Worm (Caenorhabditis elegans) whole organism, L4 larva: ENCODE measurements around the gene D2089.3.

Experiments
- D1046.2 ChIP-seq: fragments of 200-800 bp; sonication (Bioruptor generic); IDR thresholded peaks from 2 replicates; pipeline ENCODE4 v1.3.6; 2022; ENCODE audit warnings: missing genetic modification characterization, missing compliant biosample characterization
- F37D6.2 ChIP-seq: sonication (generic microtip); optimal IDR thresholded peaks from 2 replicates; lab custom pipeline; 2016; ENCODE audit warnings: mild to moderate bottlenecking, missing genetic modification characterization, missing compliant biosample characterization
- R02D3.7 ChIP-seq: fragments of 150-350 bp; sonication (generic microtip); optimal IDR thresholded peaks from 3 replicates; lab custom pipeline; 2014; ENCODE audit warnings: missing biosample characterization, missing genetic modification characterization
- Y75B8A.6 ChIP-seq: fragments of 200-800 bp; sonication (Bioruptor generic); IDR thresholded peaks from 2 replicates; pipeline ENCODE4 v1.3.6; 2022; ENCODE audit warnings: missing genetic modification reagents, missing genetic modification characterization, missing compliant biosample characterization
- aha-1 ChIP-seq: fragments of 150-350 bp; peaks from one replicate; lab custom pipeline; 2014; ENCODE audit warnings: missing biosample characterization, missing genetic modification characterization
- aly-2 ChIP-seq: sonication (generic microtip); optimal IDR thresholded peaks from 2 replicates; lab custom pipeline; 2018; ENCODE audit warnings: missing biosample characterization, missing genetic modification characterization
- ceh-32 ChIP-seq: sonication (generic microtip); optimal IDR thresholded peaks from 2 replicates; lab custom pipeline; 2016; ENCODE audit warnings: mild to moderate bottlenecking, missing genetic modification characterization, missing compliant biosample characterization; ENCODE audit not compliant: poor library complexity
- ces-1 ChIP-seq: fragments of 150-350 bp; sonication (generic microtip); optimal IDR thresholded peaks from 4 replicates; lab custom pipeline; 2014; ENCODE audit warnings: missing biosample characterization, missing genetic modification reagents, missing genetic modification characterization
- daf-16 ChIP-seq, 3 experiments: sonication (generic microtip); optimal IDR thresholded peaks; 2 replicates each; lab custom pipeline; 2016 to 2017; ENCODE audit warnings: missing genetic modification characterization in 3 of 3, missing genetic modification reagents in 3 of 3, mild to moderate bottlenecking in 2 of 3, missing compliant biosample characterization in 2 of 3, missing biosample characterization in 1 of 3, moderate library complexity in 1 of 3
- fkh-10 ChIP-seq: fragments of 150-350 bp; optimal IDR thresholded peaks from 2 replicates; lab custom pipeline; 2014; ENCODE audit warnings: missing biosample characterization, missing genetic modification reagents, missing genetic modification characterization
- hif-1 ChIP-seq, 2 experiments: sonication (generic microtip); optimal IDR thresholded peaks; 2 replicates each; lab custom pipeline; 2016 to 2017; ENCODE audit warnings: missing compliant biosample characterization in 2 of 2, missing genetic modification characterization in 2 of 2, missing genetic modification reagents in 2 of 2, missing genotype in 2 of 2, mild to moderate bottlenecking in 1 of 2
- hlh-11 ChIP-seq: fragments of 200-800 bp; sonication (Bioruptor generic); optimal IDR thresholded peaks from 2 replicates; lab custom pipeline; 2018; ENCODE audit warnings: mild to moderate bottlenecking, missing genetic modification characterization, missing compliant biosample characterization
- hmg-1.1 ChIP-seq: fragments of 200-800 bp; sonication (Bioruptor generic); IDR thresholded peaks from 2 replicates; pipeline ENCODE4 v1.3.6; 2022; ENCODE audit warnings: missing genetic modification reagents, missing genetic modification characterization, missing compliant biosample characterization
- lin-1 ChIP-seq: fragments of 200-800 bp; sonication (Bioruptor generic); IDR thresholded peaks from 2 replicates; pipeline ENCODE4 v1.3.6; 2022; ENCODE audit warnings: missing genetic modification reagents, missing genetic modification characterization, missing compliant biosample characterization
- lin-29 ChIP-seq: fragments of 200-800 bp; sonication (Bioruptor generic); IDR thresholded peaks from 2 replicates; pipeline ENCODE4 v1.3.6; 2022; ENCODE audit warnings: missing genetic modification reagents, missing genetic modification characterization, missing compliant biosample characterization
- lin-38 ChIP-seq: fragments of 200-800 bp; sonication (Bioruptor generic); IDR thresholded peaks from 2 replicates; pipeline ENCODE4 v1.3.6; 2022; ENCODE audit warnings: missing genetic modification reagents, missing genetic modification characterization, missing compliant biosample characterization
- lin-39 ChIP-seq: fragments of 150-350 bp; optimal IDR thresholded peaks from 2 replicates; lab custom pipeline; 2014; ENCODE audit warnings: missing biosample characterization, missing genetic modification reagents, missing genetic modification characterization
- madf-5 ChIP-seq, 2 experiments: fragments of 200-800 bp; sonication (Bioruptor generic); IDR thresholded peaks; 2 replicates each; pipeline ENCODE4 v1.3.6; 2022; ENCODE audit warnings: missing compliant biosample characterization in 2 of 2, missing genetic modification characterization in 2 of 2
- madf-9 ChIP-seq: fragments of 200-800 bp; sonication (Bioruptor generic); conservative IDR thresholded peaks from 2 replicates; pipeline ENCODE4 v1.3.6; 2022; ENCODE audit warnings: missing genetic modification reagents, missing genetic modification characterization, missing compliant biosample characterization
- mdl-1 ChIP-seq, 2 experiments: fragments of 150-350 bp in 1 of 2; sonication (generic microtip) in 1 of 2; optimal IDR thresholded peaks; 2 replicates each; lab custom pipeline; 2014 to 2017; ENCODE audit warnings: missing biosample characterization in 2 of 2, missing genetic modification characterization in 2 of 2
- mxl-3 ChIP-seq: fragments of 200-800 bp; sonication (Bioruptor generic); optimal IDR thresholded peaks from 2 replicates; lab custom pipeline; 2018; ENCODE audit warnings: mild to moderate bottlenecking, missing genetic modification characterization, missing compliant biosample characterization
- nhr-102 ChIP-seq: sonication (generic microtip); optimal IDR thresholded peaks from 2 replicates; lab custom pipeline; 2016; ENCODE audit warnings: mild to moderate bottlenecking, missing genetic modification characterization, moderate library complexity, missing compliant biosample characterization
- nhr-11 ChIP-seq: fragments of 150-350 bp; optimal IDR thresholded peaks from 2 replicates; lab custom pipeline; 2014; ENCODE audit warnings: missing biosample characterization, missing genetic modification characterization
- nhr-111 ChIP-seq: fragments of 200-800 bp; sonication (Bioruptor generic); optimal IDR thresholded peaks from 2 replicates; lab custom pipeline; 2018; ENCODE audit warnings: mild to moderate bottlenecking, missing genetic modification characterization, missing compliant biosample characterization
- nhr-237 ChIP-seq: sonication (generic microtip); optimal IDR thresholded peaks from 2 replicates; lab custom pipeline; 2017; ENCODE audit warnings: missing biosample characterization, missing genetic modification characterization
- nhr-28 ChIP-seq: fragments of 150-350 bp; optimal IDR thresholded peaks from 2 replicates; lab custom pipeline; 2014; ENCODE audit warnings: missing biosample characterization, missing genetic modification characterization
- nhr-48 ChIP-seq: sonication (generic microtip); optimal IDR thresholded peaks from 2 replicates; lab custom pipeline; 2016; ENCODE audit warnings: mild to moderate bottlenecking, missing genetic modification characterization, missing compliant biosample characterization
- nhr-6 ChIP-seq: fragments of 150-350 bp; optimal IDR thresholded peaks from 2 replicates; lab custom pipeline; 2014; ENCODE audit warnings: missing biosample characterization, missing genetic modification characterization
- nhr-76 ChIP-seq: fragments of 150-350 bp; optimal IDR thresholded peaks from 2 replicates; lab custom pipeline; 2014; ENCODE audit warnings: missing biosample characterization, missing genetic modification characterization
- php-3 ChIP-seq: fragments of 200-800 bp; sonication (Bioruptor generic); IDR thresholded peaks from 2 replicates; pipeline ENCODE4 v1.3.6; 2022; ENCODE audit warnings: missing genetic modification reagents, missing genetic modification characterization, missing compliant biosample characterization
- sdz-12 ChIP-seq: fragments of 200-800 bp; sonication (Bioruptor generic); optimal IDR thresholded peaks from 2 replicates; lab custom pipeline; 2018; ENCODE audit warnings: mild to moderate bottlenecking, missing genetic modification characterization, missing compliant biosample characterization
- tag-97 ChIP-seq: fragments of 200-800 bp; sonication (Bioruptor generic); IDR thresholded peaks from 2 replicates; pipeline ENCODE4 v1.3.6; 2022; ENCODE audit warnings: missing genetic modification characterization, missing compliant biosample characterization
- unc-39 ChIP-seq: sonication (generic microtip); optimal IDR thresholded peaks from 2 replicates; lab custom pipeline; 2017; ENCODE audit warnings: missing biosample characterization, missing genetic modification characterization
- zag-1 ChIP-seq: fragments of 150-350 bp; optimal IDR thresholded peaks from 2 replicates; lab custom pipeline; 2014; ENCODE audit warnings: missing biosample characterization, missing genetic modification characterization
- zfp-3 ChIP-seq: fragments of 200-800 bp; sonication (Bioruptor generic); conservative IDR thresholded peaks from 2 replicates; pipeline ENCODE4 v1.3.6; 2022; ENCODE audit warnings: missing genetic modification reagents, missing genetic modification characterization, missing compliant biosample characterization
- zip-2 ChIP-seq: fragments of 150-350 bp; optimal IDR thresholded peaks from 2 replicates; lab custom pipeline; 2014; ENCODE audit warnings: missing biosample characterization, missing genetic modification characterization
- ztf-7 ChIP-seq: fragments of 150-350 bp; optimal IDR thresholded peaks from 2 replicates; lab custom pipeline; 2014; ENCODE audit warnings: missing biosample characterization, missing genetic modification characterization

The D2089.3 gene

ce11 chrII:10696060-10696459 lies 31.1 kb upstream of the D2089.3 start:
- peak; percentile 60 for TF ChIP-seq ces-1 (GFP tag; lab: Kevin White, UChicago)
- no peak for TF ChIP-seq madf-5 (GFP tag; IDR thresholded peaks at IDR 0.05; lab: Robert Waterston, UW)
- TF ChIP-seq, all 104 proteins: peak for 1

- no peak for TF ChIP-seq nhr-6 (tag; lab: Kevin White, UChicago)
- TF ChIP-seq Y75B8A.6 (GFP tag; lab: Robert Waterston, UW): no peak
- TF ChIP-seq hmg-1.1 (GFP tag; lab: Robert Waterston, UW): no peak
- no peak for TF ChIP-seq tag-97 (GFP tag; lab: Robert Waterston, UW)
- no peak for TF ChIP-seq F37D6.2 (tag; lab: Kevin White, UChicago)
- no peak for TF ChIP-seq aly-2
- no peak for TF ChIP-seq zfp-3
- TF ChIP-seq nhr-76 (tag; lab: Kevin White, UChicago): no peak
These were observed 29.8 kb upstream of the D2089.3 start, which contains the start of gene lgc-57 for ce11 chrII:10694713-10695112. Gene lgc-57, plus strand, starts transcription at chrII:10695013.

- TF ChIP-seq daf-16 (GFP tag; optimal IDR thresholded peaks at IDR 0.05; lab: Kevin White, UChicago) (no peak), daf-16 (tag; optimal IDR thresholded peaks at IDR 0.05; lab: Kevin White, UChicago) (peak; percentile 31), madf-9 (GFP tag; lab: Robert Waterston, UW) (peak; percentile 73), hif-1 (tag; optimal IDR thresholded peaks at IDR 0.05; lab: Kevin White, UChicago) (peak in 1 of 2 experiments; percentile 73), nhr-28 (peak; percentile 99), nhr-48 (tag; lab: Kevin White, UChicago) (peak; percentile 32), ceh-32 (tag; lab: Kevin White, UChicago) (no peak), ces-1 (GFP tag; lab: Kevin White, UChicago) (no peak), mdl-1 (tag; optimal IDR thresholded peaks at IDR 0.05; lab: Kevin White, UChicago) (peak in 1 of 2 experiments; percentile 73), php-3 (GFP tag; lab: Robert Waterston, UW) (0 out of 2 replicates have a peak, but pooled peaks have one; percentile 22), mxl-3 (GFP tag; lab: Kevin White, UChicago) (peak; percentile 50), D1046.2 (no peak), hlh-11 (tag; lab: Kevin White, UChicago) (peak; percentile 59)
- TF ChIP-seq, all 104 proteins: peak for 9
These were observed 28.7 kb upstream of the D2089.3 start, which contains the start of gene gbh-1 for ce11 chrII:10693655-10694054. Gene gbh-1, minus strand, starts transcription at chrII:10693803.

- TF ChIP-seq sdz-12 (GFP tag; lab: Kevin White, UChicago): no peak
- no peak for TF ChIP-seq nhr-6 (tag; lab: Kevin White, UChicago)
- TF ChIP-seq aha-1 (tag; lab: Kevin White, UChicago): peak; percentile 91
- TF ChIP-seq daf-16 (GFP tag; optimal IDR thresholded peaks at IDR 0.05; lab: Kevin White, UChicago): no peak
- no peak for TF ChIP-seq daf-16 (tag; optimal IDR thresholded peaks at IDR 0.05; lab: Kevin White, UChicago)
These were observed 20.0 kb upstream of the D2089.3 start for ce11 chrII:10684954-10685353.

DNA sequence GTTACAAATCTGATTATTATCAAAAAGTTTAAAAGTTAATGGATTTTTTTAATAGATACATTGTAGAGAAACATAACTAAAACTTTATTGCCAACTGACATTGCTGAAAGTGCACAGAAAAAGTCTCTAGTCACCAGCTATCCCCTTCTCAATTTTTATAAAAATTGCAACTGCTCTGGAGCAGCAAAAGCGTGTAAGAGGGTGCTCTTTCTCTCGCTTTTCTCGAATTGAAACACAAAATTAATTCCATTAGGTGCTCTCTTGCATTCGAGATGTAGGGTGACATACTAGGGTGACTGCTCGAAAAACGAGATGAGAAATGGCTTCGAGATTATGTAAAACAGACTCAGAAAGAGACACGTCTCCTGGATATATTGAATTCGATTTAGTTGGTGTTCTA lies 15.7 kb upstream of the D2089.3 start:
- TF ChIP-seq aha-1 (tag; lab: Kevin White, UChicago) (peak; percentile 66), unc-39 (tag; lab: Kevin White, UChicago) (no peak), lin-39 (tag; lab: Kevin White, UChicago) (no peak), nhr-11 (tag; lab: Kevin White, UChicago) (no peak)

ce11 chrII:10680130-10680529 lies 15.2 kb upstream of the D2089.3 start:
- TF ChIP-seq nhr-111 (GFP tag; lab: Kevin White, UChicago) (no peak), nhr-102 (tag; lab: Kevin White, UChicago) (no peak), R02D3.7 (no peak), nhr-237 (no peak), zag-1 (tag; lab: Kevin White, UChicago) (no peak), lin-38 (GFP tag; lab: Robert Waterston, UW) (no peak), lin-1 (GFP tag; lab: Robert Waterston, UW) (no peak), fkh-10 (no peak), zip-2 (tag; lab: Kevin White, UChicago) (no peak), lin-29 (GFP tag; lab: Robert Waterston, UW) (no peak), nhr-48 (tag; lab: Kevin White, UChicago) (no peak), ztf-7 (tag; lab: Kevin White, UChicago) (no peak)
- TF ChIP-seq, all 104 proteins: peak for 0
